Worm (Caenorhabditis elegans) whole organism, L3 larva: ENCODE data around the gene srd-9.

Experiments used
- R02D3.7 ChIP-seq: fragments of 150-350 bp; optimal IDR thresholded peaks from 2 replicates; lab custom pipeline; 2014; ENCODE audit warnings: missing biosample characterization, missing genetic modification characterization
- ZK546.5 ChIP-seq: sonication (generic microtip); optimal IDR thresholded peaks from 2 replicates; lab custom pipeline; 2017; ENCODE audit warnings: missing biosample characterization, missing genetic modification characterization
- aly-2 ChIP-seq: fragments of 150-350 bp; optimal IDR thresholded peaks from 2 replicates; lab custom pipeline; 2014; ENCODE audit warnings: missing biosample characterization, missing genetic modification characterization
- ceh-16 ChIP-seq: sonication (generic microtip); optimal IDR thresholded peaks from 2 replicates; lab custom pipeline; 2017; ENCODE audit warnings: missing biosample characterization, missing genetic modification characterization
- ceh-82 ChIP-seq: fragments of 150-350 bp; optimal IDR thresholded peaks from 2 replicates; lab custom pipeline; 2014; ENCODE audit warnings: missing biosample characterization, missing genetic modification characterization
- ceh-9 ChIP-seq: sonication (generic microtip); optimal IDR thresholded peaks from 2 replicates; lab custom pipeline; 2018; ENCODE audit warnings: missing biosample characterization, missing genetic modification characterization
- egl-27 ChIP-seq: sonication (generic microtip); optimal IDR thresholded peaks from 4 replicates; lab custom pipeline; 2017; ENCODE audit warnings: missing biosample characterization, missing genetic modification reagents, missing genetic modification characterization
- egl-5 ChIP-seq: fragments of 150-350 bp; optimal IDR thresholded peaks from 2 replicates; lab custom pipeline; 2017; ENCODE audit warnings: missing biosample characterization, missing genetic modification reagents, missing genetic modification characterization, inconsistent platforms
- elt-1 ChIP-seq: fragments of 150-350 bp; optimal IDR thresholded peaks from 2 replicates; lab custom pipeline; 2014; ENCODE audit warnings: missing biosample characterization, missing genetic modification characterization
- elt-2 ChIP-seq: sonication (generic microtip); optimal IDR thresholded peaks from 2 replicates; lab custom pipeline; 2016; ENCODE audit warnings: missing genetic modification reagents, mild to moderate bottlenecking, missing genetic modification characterization, missing compliant biosample characterization
- elt-3 ChIP-seq, 3 experiments: fragments of 150-350 bp in 1 of 3; sonication (generic microtip) in 2 of 3; optimal IDR thresholded peaks; 2 replicates in 2 of 3; 4 replicates in 1 of 3; lab custom pipeline; 2014 to 2017; ENCODE audit warnings: missing biosample characterization in 3 of 3, missing genetic modification characterization in 3 of 3
- eor-1 ChIP-seq, 2 experiments: fragments of 150-350 bp; optimal IDR thresholded peaks; 2 replicates each; lab custom pipeline; 2014 to 2018; ENCODE audit warnings: missing biosample characterization in 2 of 2, missing genetic modification characterization in 2 of 2
- fkh-10 ChIP-seq: sonication (generic microtip); optimal IDR thresholded peaks from 2 replicates; lab custom pipeline; 2017; ENCODE audit warnings: missing biosample characterization, missing genetic modification reagents, missing genetic modification characterization
- fkh-2 ChIP-seq: fragments of 150-350 bp; optimal IDR thresholded peaks from 2 replicates; lab custom pipeline; 2014; ENCODE audit warnings: missing biosample characterization, missing genetic modification reagents, missing genetic modification characterization
- fos-1 ChIP-seq: fragments of 150-350 bp; optimal IDR thresholded peaks from 2 replicates; lab custom pipeline; 2014; ENCODE audit warnings: missing biosample characterization, missing genetic modification characterization
- hmg-11 ChIP-seq: sonication (generic microtip); optimal IDR thresholded peaks from 2 replicates; lab custom pipeline; 2016; ENCODE audit warnings: missing genetic modification characterization, missing compliant biosample characterization
- jun-1 ChIP-seq: fragments of 150-350 bp; optimal IDR thresholded peaks from 2 replicates; lab custom pipeline; 2014; ENCODE audit warnings: missing biosample characterization, missing genetic modification reagents, missing genetic modification characterization
- lin-15B ChIP-seq: fragments of 150-350 bp; optimal IDR thresholded peaks from 2 replicates; lab custom pipeline; 2014; ENCODE audit warnings: missing biosample characterization, missing genetic modification characterization
- lin-39 ChIP-seq: fragments of 150-350 bp; optimal IDR thresholded peaks from 2 replicates; lab custom pipeline; 2018; ENCODE audit warnings: missing biosample characterization, missing genetic modification reagents, missing genetic modification characterization
- lsy-12 ChIP-seq: sonication (generic microtip); optimal IDR thresholded peaks from 2 replicates; lab custom pipeline; 2016; ENCODE audit warnings: mild to moderate bottlenecking, missing genetic modification characterization, missing compliant biosample characterization
- mdl-1 ChIP-seq: fragments of 150-350 bp; optimal IDR thresholded peaks from 2 replicates; lab custom pipeline; 2014; ENCODE audit warnings: missing biosample characterization, missing genetic modification characterization
- mml-1 ChIP-seq: fragments of 150-350 bp; sonication (generic microtip); optimal IDR thresholded peaks from 3 replicates; lab custom pipeline; 2014; ENCODE audit warnings: missing biosample characterization, missing genetic modification characterization
- nfya-1 ChIP-seq: sonication (generic microtip); optimal IDR thresholded peaks from 2 replicates; lab custom pipeline; 2017; ENCODE audit warnings: missing genetic modification characterization, mild to moderate bottlenecking, missing compliant biosample characterization, antibody characterized with exemption, moderate library complexity; ENCODE audit not compliant: insufficient read depth
- nhr-11 ChIP-seq: fragments of 150-350 bp; optimal IDR thresholded peaks from 2 replicates; lab custom pipeline; 2014; ENCODE audit warnings: missing biosample characterization, missing genetic modification characterization
- nhr-12 ChIP-seq: fragments of 150-350 bp; optimal IDR thresholded peaks from 2 replicates; lab custom pipeline; 2014; ENCODE audit warnings: missing biosample characterization, missing genetic modification characterization
- nhr-23 ChIP-seq: fragments of 150-350 bp; optimal IDR thresholded peaks from 2 replicates; lab custom pipeline; 2014; ENCODE audit warnings: missing biosample characterization, missing genetic modification reagents, missing genetic modification characterization
- nhr-25 ChIP-seq: sonication (generic microtip); optimal IDR thresholded peaks from 2 replicates; lab custom pipeline; 2017; ENCODE audit warnings: missing biosample characterization, missing genetic modification characterization
- nhr-43 ChIP-seq: sonication (generic microtip); optimal IDR thresholded peaks from 2 replicates; lab custom pipeline; 2016; ENCODE audit warnings: mild to moderate bottlenecking, missing genetic modification characterization, missing compliant biosample characterization; ENCODE audit not compliant: poor library complexity, severe bottlenecking
- nhr-76 ChIP-seq: fragments of 150-350 bp; sonication (generic microtip); optimal IDR thresholded peaks from 5 replicates; lab custom pipeline; 2014; ENCODE audit warnings: missing biosample characterization, missing genetic modification characterization
- nhr-77 ChIP-seq: fragments of 150-350 bp; optimal IDR thresholded peaks from 2 replicates; lab custom pipeline; 2014; ENCODE audit warnings: missing biosample characterization, missing genetic modification characterization
- pha-4 ChIP-seq: fragments of 150-350 bp; optimal IDR thresholded peaks from 2 replicates; lab custom pipeline; 2014; ENCODE audit warnings: missing biosample characterization, missing genetic modification reagents, missing genetic modification characterization
- sea-2 ChIP-seq: fragments of 150-350 bp; sonication (generic microtip); optimal IDR thresholded peaks from 4 replicates; lab custom pipeline; 2014; ENCODE audit warnings: missing biosample characterization, missing genetic modification reagents, missing genetic modification characterization
- snpc-4 ChIP-seq: fragments of 150-350 bp; optimal IDR thresholded peaks from 2 replicates; lab custom pipeline; 2014; ENCODE audit warnings: missing biosample characterization, missing genetic modification characterization
- tbx-2 ChIP-seq: sonication (generic microtip); optimal IDR thresholded peaks from 2 replicates; lab custom pipeline; 2016; ENCODE audit warnings: mild to moderate bottlenecking, missing genetic modification characterization, missing compliant biosample characterization
- unc-39 ChIP-seq: sonication (generic microtip); optimal IDR thresholded peaks from 4 replicates; lab custom pipeline; 2017; ENCODE audit warnings: missing biosample characterization, missing genetic modification characterization
- unc-62 ChIP-seq: fragments of 150-350 bp; sonication (generic microtip); optimal IDR thresholded peaks from 4 replicates; lab custom pipeline; 2014; ENCODE audit warnings: missing biosample characterization, missing genetic modification reagents, missing genetic modification characterization
- zag-1 ChIP-seq: fragments of 150-350 bp; optimal IDR thresholded peaks from 2 replicates; lab custom pipeline; 2014; ENCODE audit warnings: missing biosample characterization, missing genetic modification characterization
- ztf-11 ChIP-seq: fragments of 150-350 bp; optimal IDR thresholded peaks from 2 replicates; lab custom pipeline; 2014; ENCODE audit warnings: missing biosample characterization, missing genetic modification characterization
- ztf-4 ChIP-seq: fragments of 150-350 bp; optimal IDR thresholded peaks from 2 replicates; lab custom pipeline; 2014; ENCODE audit warnings: missing biosample characterization, missing genetic modification characterization

srd-9 gene

DNA sequence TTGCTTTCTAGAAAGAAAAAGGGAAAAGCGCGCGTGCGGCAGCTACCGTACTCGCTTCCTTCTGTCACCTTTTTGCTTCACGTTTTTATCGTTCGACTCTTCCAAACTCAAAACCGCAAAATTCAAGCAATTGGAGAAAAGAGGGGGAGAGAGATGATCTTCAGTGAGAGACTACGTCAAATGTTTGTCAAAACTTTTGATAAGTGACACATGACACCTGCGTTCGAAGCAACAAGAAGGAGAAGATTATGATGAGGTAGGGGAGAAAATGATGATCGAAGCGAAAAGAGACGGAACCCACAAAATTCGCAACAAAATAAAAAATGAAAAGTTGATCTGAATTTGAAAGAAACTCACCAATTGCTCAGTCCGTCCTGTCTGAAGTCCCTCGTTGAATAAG lies 33.2 kb upstream of the srd-9 start:
- no peak for TF ChIP-seq tbx-2
- TF ChIP-seq elt-3 (tag; optimal IDR thresholded peaks at IDR 0.05; lab: Kevin White, UChicago): no peak
- TF ChIP-seq ztf-4 (tag; lab: Kevin White, UChicago): no peak
- TF ChIP-seq nhr-77: no peak
- TF ChIP-seq pha-4 (tag; lab: Kevin White, UChicago): no peak
- no peak for TF ChIP-seq mdl-1 (tag; lab: Kevin White, UChicago)

DNA sequence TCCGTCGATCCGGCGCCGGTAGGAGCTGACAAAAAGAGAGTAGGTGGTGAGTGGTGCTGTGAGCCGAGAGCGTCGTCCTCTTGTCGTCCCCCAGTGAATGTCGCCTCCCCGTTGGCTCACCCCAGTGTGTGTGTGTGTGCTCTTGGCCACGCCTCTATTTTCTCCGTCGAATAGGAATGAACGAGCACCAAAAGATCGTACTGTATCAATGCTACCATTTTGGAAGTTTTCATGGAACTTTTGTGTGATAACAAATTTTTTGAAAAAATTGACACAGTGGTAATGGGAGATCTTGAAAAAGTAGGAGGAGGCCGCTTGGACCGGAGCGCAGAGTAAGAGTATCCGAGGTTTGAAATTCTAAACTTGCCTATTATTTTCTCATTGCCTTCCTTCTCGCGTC lies 32.1 kb upstream of the srd-9 start, which contains the start of gene ceh-34:
Gene ceh-34, minus strand, starts transcription at position 101 of the 400 bp plus-strand sequence.
- no peak for TF ChIP-seq tbx-2
- TF ChIP-seq nfya-1 (tag; lab: Kevin White, UChicago): peak; percentile 8

ce11 chrV:5322815-5323214 lies 28.8 kb upstream of the srd-9 start:
- TF ChIP-seq lin-15B (tag; lab: Kevin White, UChicago) (no peak), nhr-12 (tag; lab: Kevin White, UChicago) (no peak), fkh-2 (tag; lab: Kevin White, UChicago) (no peak), egl-27 (tag; lab: Kevin White, UChicago) (no peak), nhr-76 (tag; lab: Kevin White, UChicago) (no peak), snpc-4 (tag; lab: Kevin White, UChicago) (no peak), ceh-16 (tag; lab: Kevin White, UChicago) (no peak), ztf-4 (tag; lab: Kevin White, UChicago) (no peak), fos-1 (tag; lab: Kevin White, UChicago) (no peak)

- TF ChIP-seq fkh-2 (tag; lab: Kevin White, UChicago) (no peak), nhr-25 (tag; lab: Kevin White, UChicago) (no peak), nhr-12 (tag; lab: Kevin White, UChicago) (no peak), unc-39 (no peak), ceh-82 (tag; lab: Kevin White, UChicago) (no peak), snpc-4 (tag; lab: Kevin White, UChicago) (no peak), nhr-76 (tag; lab: Kevin White, UChicago) (no peak), fkh-10 (no peak), lin-15B (tag; lab: Kevin White, UChicago) (no peak), mml-1 (tag; lab: Kevin White, UChicago) (no peak)
These were observed 27.0 kb upstream of the srd-9 start, which contains the start of gene ceh-33 for ce11 chrV:5324566-5324965. ceh-33 (minus strand) TSS chrV:5324666.

- TF ChIP-seq ztf-11 (tag; lab: Kevin White, UChicago) (no peak), fkh-10 (no peak), eor-1 (tag; optimal IDR thresholded peaks at IDR 0.05; lab: Kevin White, UChicago) (no peak), lsy-12 (tag; lab: Kevin White, UChicago) (no peak), fos-1 (tag; lab: Kevin White, UChicago) (no peak), lin-39 (tag; lab: Kevin White, UChicago) (no peak), nhr-25 (tag; lab: Kevin White, UChicago) (no peak), lin-15B (tag; lab: Kevin White, UChicago) (no peak), nhr-23 (tag; lab: Kevin White, UChicago) (no peak)
These were observed 23.3 kb upstream of the srd-9 start, which contains the start of gene C10G8.8 for ce11 chrV:5328314-5328713. C10G8.8 (minus strand) TSS chrV:5328414.

ce11 chrV:5329677-5330266 lies 21.8 kb upstream of the srd-9 start:
- TF ChIP-seq ztf-4 (tag; lab: Kevin White, UChicago) (no peak), ztf-11 (tag; lab: Kevin White, UChicago) (no peak), pha-4 (tag; lab: Kevin White, UChicago) (peak; percentile 71), lin-39 (tag; lab: Kevin White, UChicago) (peak; percentile 38), zag-1 (tag; lab: Kevin White, UChicago) (no peak), nfya-1 (tag; lab: Kevin White, UChicago) (peak; percentile 48), sea-2 (GFP tag; lab: Kevin White, UChicago) (no peak), snpc-4 (tag; lab: Kevin White, UChicago) (peak; percentile 91), elt-1 (no peak), elt-2 (tag; lab: Kevin White, UChicago) (peak; percentile 58), unc-62 (no peak), hmg-11 (tag; lab: Kevin White, UChicago) (peak; percentile 33), R02D3.7 (tag; lab: Kevin White, UChicago) (no peak), ceh-9 (tag; lab: Kevin White, UChicago) (no peak), lsy-12 (tag; lab: Kevin White, UChicago) (peak; percentile 38), egl-5 (tag; lab: Kevin White, UChicago) (no peak), fkh-2 (tag; lab: Kevin White, UChicago) (peak; percentile 92), egl-27 (tag; lab: Kevin White, UChicago) (no peak), nhr-11 (peak; percentile 10), ceh-16 (tag; lab: Kevin White, UChicago) (no peak), aly-2 (tag; lab: Kevin White, UChicago) (no peak), unc-39 (no peak), lin-15B (tag; lab: Kevin White, UChicago) (peak; percentile 23), nhr-43 (no peak), ceh-82 (tag; lab: Kevin White, UChicago) (no peak), jun-1 (no peak), ZK546.5 (tag; lab: Kevin White, UChicago) (no peak)
